Fruit fly (Drosophila melanogaster) whole organism, embryonic: Measurements from ENCODE around the gene CG3104.

Experiments used
- CG13894 ChIP-seq: fragments of 200-800 bp; sonication (Bioruptor generic); optimal IDR thresholded peaks from 3 replicates; lab custom pipeline; 2018; ENCODE audit warnings: missing biosample characterization, mild to moderate bottlenecking, missing genetic modification characterization, moderate library complexity
- CG14014 ChIP-seq: fragments of 200-800 bp; sonication (Bioruptor generic); IDR thresholded peaks from 2 replicates; pipeline ENCODE4 v1.3.6; 2022; ENCODE audit warnings: missing biosample characterization, missing genetic modification characterization
- CG14710 ChIP-seq: fragments of 200-800 bp; sonication (Bioruptor generic); optimal IDR thresholded peaks from 3 replicates; lab custom pipeline; 2019; ENCODE audit warnings: missing biosample characterization, mild to moderate bottlenecking, missing genetic modification characterization, moderate library complexity
- CG15514 ChIP-seq: fragments of 200-800 bp; sonication (Bioruptor generic); optimal IDR thresholded peaks from 3 replicates; lab custom pipeline; 2017; ENCODE audit warnings: missing biosample characterization, missing genetic modification characterization, mild to moderate bottlenecking, moderate library complexity, missing genetic modification reagents
- CG1647 ChIP-seq: fragments of 200-800 bp; sonication (Bioruptor generic); optimal IDR thresholded peaks from 3 replicates; lab custom pipeline; 2016; ENCODE audit warnings: missing biosample characterization, missing genetic modification characterization
- CG16813 ChIP-seq: fragments of 200-800 bp; sonication (Bioruptor generic); IDR thresholded peaks from 3 replicates; pipeline ENCODE4 v1.3.6; 2022; ENCODE audit warnings: missing biosample characterization, missing genetic modification characterization; ENCODE audit not compliant: partially characterized antibody
- CG17361 ChIP-seq: fragments of 200-800 bp; sonication (Bioruptor generic); IDR thresholded peaks from 3 replicates; pipeline ENCODE4 v1.3.6; 2022; ENCODE audit warnings: missing biosample characterization, missing genetic modification characterization
- CG2889 ChIP-seq: fragments of 200-800 bp; sonication (Bioruptor generic); IDR thresholded peaks from 3 replicates; pipeline ENCODE4 v1.3.6; 2022; ENCODE audit warnings: missing biosample characterization, missing genetic modification characterization
- CG3281 ChIP-seq: fragments of 200-800 bp; sonication (Bioruptor generic); optimal IDR thresholded peaks from 3 replicates; lab custom pipeline; 2017; ENCODE audit warnings: missing biosample characterization, mild to moderate bottlenecking, missing genetic modification characterization
- CG3838 ChIP-seq: fragments of 200-800 bp; sonication (Bioruptor generic); optimal IDR thresholded peaks from 3 replicates; lab custom pipeline; 2016; ENCODE audit warnings: missing biosample characterization, missing genetic modification characterization
- CG5953 ChIP-seq: fragments of 200-800 bp; sonication (Bioruptor generic); IDR thresholded peaks from 2 replicates; pipeline ENCODE4 v1.3.6; 2022; ENCODE audit warnings: missing biosample characterization, missing genetic modification characterization
- CG6254 ChIP-seq: fragments of 200-800 bp; sonication (Bioruptor generic); optimal IDR thresholded peaks from 3 replicates; lab custom pipeline; 2017; ENCODE audit warnings: mild to moderate bottlenecking, missing biosample characterization, missing genetic modification reagents, missing genetic modification characterization
- CG6765 ChIP-seq: fragments of 200-800 bp; sonication (Bioruptor generic); optimal IDR thresholded peaks from 3 replicates; lab custom pipeline; 2017; ENCODE audit warnings: missing biosample characterization, mild to moderate bottlenecking, missing genetic modification characterization
- CG6854 ChIP-seq: fragments of 200-800 bp; sonication (Bioruptor generic); optimal IDR thresholded peaks from 3 replicates; lab custom pipeline; 2017; ENCODE audit warnings: missing biosample characterization, mild to moderate bottlenecking, missing genetic modification characterization
- CG7839 ChIP-seq: fragments of 200-800 bp; sonication (Bioruptor generic); optimal IDR thresholded peaks from 3 replicates; lab custom pipeline; 2018; ENCODE audit warnings: missing biosample characterization, mild to moderate bottlenecking, missing genetic modification characterization, moderate library complexity
- CG8089 ChIP-seq: fragments of 200-800 bp; sonication (Bioruptor generic); optimal IDR thresholded peaks from 3 replicates; lab custom pipeline; 2016; ENCODE audit warnings: missing biosample characterization, missing genetic modification characterization
- Camta ChIP-seq: fragments of 200-800 bp; sonication (Bioruptor generic); optimal IDR thresholded peaks from 2 replicates; lab custom pipeline; 2016; ENCODE audit warnings: missing biosample characterization, missing genetic modification characterization
- Drgx ChIP-seq: fragments of 200-800 bp; sonication (Bioruptor generic); IDR thresholded peaks from 2 replicates; pipeline ENCODE4 v1.3.6; 2022; ENCODE audit warnings: missing biosample characterization, missing genetic modification characterization
- Fer1 ChIP-seq: fragments of 200-800 bp; sonication (Bioruptor generic); optimal IDR thresholded peaks from 2 replicates; lab custom pipeline; 2017; ENCODE audit warnings: missing biosample characterization, mild to moderate bottlenecking, missing genetic modification characterization
- Fer2 ChIP-seq: fragments of 200-800 bp; sonication (Bioruptor generic); optimal IDR thresholded peaks from 2 replicates; lab custom pipeline; 2018; ENCODE audit warnings: missing biosample characterization, mild to moderate bottlenecking, missing genetic modification characterization, moderate library complexity
- Fer3 ChIP-seq: fragments of 200-800 bp; sonication (Bioruptor generic); optimal IDR thresholded peaks from 2 replicates; lab custom pipeline; 2018; ENCODE audit warnings: missing biosample characterization, mild to moderate bottlenecking, missing genetic modification characterization, moderate library complexity
- Gsc ChIP-seq: fragments of 200-800 bp; sonication (Bioruptor generic); IDR thresholded peaks from 2 replicates; pipeline ENCODE4 v1.3.6; 2022; ENCODE audit warnings: missing biosample characterization, missing genetic modification characterization
- H2.0 ChIP-seq: fragments of 200-800 bp; sonication (Bioruptor generic); IDR thresholded peaks from 2 replicates; pipeline ENCODE4 v1.3.6; 2022; ENCODE audit warnings: missing biosample characterization, missing genetic modification characterization
- Hmr ChIP-seq: fragments of 200-800 bp; sonication (Bioruptor generic); optimal IDR thresholded peaks from 3 replicates; lab custom pipeline; 2017; ENCODE audit warnings: mild to moderate bottlenecking, missing biosample characterization, missing genetic modification reagents, missing genetic modification characterization
- MBD-R2 ChIP-seq: fragments of 200-800 bp; sonication (Bioruptor generic); IDR thresholded peaks from 2 replicates; pipeline ENCODE4 v1.3.6; 2022; ENCODE audit warnings: missing biosample characterization, missing genetic modification characterization
- Mad ChIP-seq: fragments of 200-800 bp; sonication (Bioruptor generic); optimal IDR thresholded peaks from 2 replicates; lab custom pipeline; 2016; ENCODE audit warnings: missing biosample characterization, missing genetic modification characterization
- NC2β ChIP-seq: fragments of 200-800 bp; sonication (Bioruptor generic); optimal IDR thresholded peaks from 2 replicates; lab custom pipeline; 2016; ENCODE audit warnings: missing biosample characterization, missing genetic modification characterization
- Rx ChIP-seq: fragments of 200-800 bp; sonication (Bioruptor generic); IDR thresholded peaks from 2 replicates; pipeline ENCODE4 v1.3.6; 2022; ENCODE audit warnings: missing biosample characterization, missing genetic modification characterization
- Scr ChIP-seq: fragments of 200-800 bp; sonication (Bioruptor generic); IDR thresholded peaks from 2 replicates; pipeline ENCODE4 v1.3.6; 2022; ENCODE audit warnings: missing biosample characterization, missing genetic modification characterization; ENCODE audit not compliant: partially characterized antibody
- Sin3A ChIP-seq: fragments of >200 bp; optimal IDR thresholded peaks from 2 replicates; lab custom pipeline; 2018
- Sox102F ChIP-seq: fragments of 200-800 bp; sonication (Bioruptor generic); optimal IDR thresholded peaks from 2 replicates; lab custom pipeline; 2018; ENCODE audit warnings: missing biosample characterization, mild to moderate bottlenecking, missing genetic modification characterization, moderate library complexity
- Ssrp ChIP-seq: fragments of 200-800 bp; sonication (Bioruptor generic); optimal IDR thresholded peaks from 2 replicates; lab custom pipeline; 2018; ENCODE audit warnings: missing biosample characterization, mild to moderate bottlenecking, missing genetic modification characterization, moderate library complexity
- cad ChIP-seq: fragments of >200 bp; optimal IDR thresholded peaks from 2 replicates; lab custom pipeline; 2017; ENCODE audit warnings: missing biosample characterization, missing genetic modification characterization
- chif ChIP-seq, 2 experiments: fragments of 200-800 bp; sonication (Bioruptor generic); optimal IDR thresholded peaks; 3 replicates each; lab custom pipeline; 2016; ENCODE audit warnings: missing biosample characterization in 2 of 2, missing genetic modification characterization in 2 of 2
- chinmo ChIP-seq: fragments of 200-800 bp; sonication (Bioruptor generic); IDR thresholded peaks from 4 replicates; pipeline ENCODE4 v1.3.6; 2022; ENCODE audit warnings: missing biosample characterization, missing genetic modification characterization; ENCODE audit not compliant: partially characterized antibody
- cwo ChIP-seq: fragments of 200-800 bp; sonication (Bioruptor generic); optimal IDR thresholded peaks from 3 replicates; lab custom pipeline; 2017; ENCODE audit warnings: missing biosample characterization, missing genetic modification characterization, mild to moderate bottlenecking, moderate library complexity, missing genetic modification reagents
- dan ChIP-seq: fragments of 200-800 bp; sonication (Bioruptor generic); IDR thresholded peaks from 2 replicates; pipeline ENCODE4 v1.3.6; 2022; ENCODE audit warnings: missing biosample characterization, missing genetic modification characterization
- danr ChIP-seq: fragments of 200-800 bp; sonication (Bioruptor generic); IDR thresholded peaks from 2 replicates; pipeline ENCODE4 v1.3.6; 2022; ENCODE audit warnings: missing biosample characterization, missing genetic modification characterization
- gt ChIP-seq: fragments of 200-800 bp; sonication (Bioruptor generic); IDR thresholded peaks from 2 replicates; pipeline ENCODE4 v1.3.6; 2022; ENCODE audit warnings: missing biosample characterization, missing genetic modification characterization
- inv ChIP-seq: fragments of 200-800 bp; sonication (Bioruptor generic); IDR thresholded peaks from 2 replicates; pipeline ENCODE4 v1.3.6; 2022; ENCODE audit warnings: missing biosample characterization, missing genetic modification characterization; ENCODE audit not compliant: partially characterized antibody
- ken ChIP-seq: fragments of 200-800 bp; sonication (Bioruptor generic); IDR thresholded peaks from 3 replicates; pipeline ENCODE4 v1.3.6; 2022; ENCODE audit warnings: missing biosample characterization, missing genetic modification characterization
- lmd ChIP-seq: fragments of 200-800 bp; sonication (Bioruptor generic); IDR thresholded peaks from 2 replicates; pipeline ENCODE4 v1.3.6; 2022; ENCODE audit warnings: missing biosample characterization, missing genetic modification characterization
- p53 ChIP-seq: fragments of 200-800 bp; sonication (Bioruptor generic); optimal IDR thresholded peaks from 2 replicates; lab custom pipeline; 2016; ENCODE audit warnings: missing biosample characterization, missing genetic modification characterization
- rib ChIP-seq: fragments of 200-800 bp; sonication (Bioruptor generic); IDR thresholded peaks from 2 replicates; pipeline ENCODE4 v1.3.6; 2022; ENCODE audit warnings: missing biosample characterization, missing genetic modification characterization
- schlank ChIP-seq: fragments of 200-800 bp; sonication (Bioruptor generic); optimal IDR thresholded peaks from 2 replicates; lab custom pipeline; 2018; ENCODE audit warnings: missing biosample characterization, mild to moderate bottlenecking, missing genetic modification characterization
- sd ChIP-seq: fragments of 200-800 bp; sonication (Bioruptor generic); optimal IDR thresholded peaks from 3 replicates; lab custom pipeline; 2018; ENCODE audit warnings: missing biosample characterization, mild to moderate bottlenecking, missing genetic modification characterization, moderate library complexity
- tll ChIP-seq, 2 experiments: fragments of 200-800 bp in 1 of 2; fragments of >200 bp in 1 of 2; sonication (Bioruptor generic) in 1 of 2; optimal IDR thresholded peaks; 2 replicates each; lab custom pipeline; 2017 to 2019; ENCODE audit warnings: missing biosample characterization in 2 of 2, missing genetic modification characterization in 2 of 2, mild to moderate bottlenecking in 1 of 2, moderate library complexity in 1 of 2
- wdn ChIP-seq: fragments of 200-800 bp; sonication (Bioruptor generic); IDR thresholded peaks from 2 replicates; pipeline ENCODE4 v1.3.6; 2022; ENCODE audit warnings: missing biosample characterization, missing genetic modification characterization
- wor ChIP-seq: fragments of 200-800 bp; sonication (Bioruptor generic); IDR thresholded peaks from 2 replicates; pipeline ENCODE4 v1.3.6; 2022; ENCODE audit warnings: missing biosample characterization, missing genetic modification characterization

CG3104 gene

DNA sequence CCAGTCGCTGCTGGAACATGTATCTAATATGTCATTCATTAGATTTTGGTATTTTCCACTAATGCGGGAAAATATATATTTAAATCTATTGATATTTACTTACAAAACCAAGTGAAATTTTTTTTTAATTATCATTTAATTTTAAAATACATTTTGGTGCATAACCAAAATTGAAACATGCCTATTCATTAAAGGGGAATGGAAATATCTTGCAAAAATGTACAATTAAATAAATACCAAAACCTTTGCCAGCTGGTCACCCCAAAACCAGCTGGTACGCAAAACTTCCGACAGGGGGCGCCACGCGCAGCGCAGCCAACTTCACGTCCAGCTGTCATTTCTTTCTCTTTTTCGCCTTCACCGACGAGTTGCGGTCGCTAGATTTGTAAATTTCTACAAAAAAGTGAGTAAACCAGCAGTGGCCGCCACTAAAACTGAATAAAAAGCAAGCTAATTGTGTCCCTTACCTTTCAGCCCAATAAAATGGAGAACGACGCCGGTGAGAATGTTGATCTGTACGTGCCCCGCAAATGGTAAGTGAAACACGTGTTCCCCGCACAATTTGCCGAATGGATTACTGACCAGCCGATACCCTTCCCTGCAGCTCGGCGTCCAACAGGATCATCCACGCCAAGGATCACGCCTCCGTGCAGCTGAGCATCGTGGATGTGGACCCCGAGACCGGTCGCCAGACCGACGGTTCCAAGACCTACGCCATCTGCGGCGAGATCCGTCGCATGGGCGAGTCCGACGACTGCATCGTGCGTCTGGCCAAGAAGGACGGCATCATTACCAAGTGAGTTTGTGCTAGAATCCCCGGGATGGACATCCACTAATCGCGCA is at the start of gene CG3104, which contains the start of gene RpS21 (continued):
- peak; percentile 88 for TF ChIP-seq CG15514 (GFP tag; lab: Kevin White, UChicago)
- TF ChIP-seq Fer2 (tag; lab: Kevin White, UChicago): peak; percentile 74
- TF ChIP-seq Ssrp (tag; lab: Kevin White, UChicago): peak; percentile 66
- no peak for TF ChIP-seq tll (GFP tag; optimal IDR thresholded peaks at IDR 0.05; lab: Kevin White, UChicago)
- peak; percentile 95 for TF ChIP-seq ken
- peak; percentile 31; the same call in 1 of the 2 replicates for TF ChIP-seq rib (GFP tag; lab: Robert Waterston, UW)
- peak; percentile 89 for TF ChIP-seq H2.0 (GFP tag; lab: Robert Waterston, UW)
- no peak for TF ChIP-seq dan (GFP tag; lab: Robert Waterston, UW)
- TF ChIP-seq chif (GFP tag; optimal IDR thresholded peaks at IDR 0.05; lab: Kevin White, UChicago): peak; percentile 52 to 73
- peak; percentile 91 for TF ChIP-seq CG14710 (tag; lab: Kevin White, UChicago)
- TF ChIP-seq cad (GFP tag; lab: Kevin White, UChicago): no peak
- peak; percentile 82 for TF ChIP-seq CG1647
- TF ChIP-seq Drgx (GFP tag; lab: Robert Waterston, UW): 0 out of 2 replicates have a peak, but pooled peaks have one; percentile 22
- peak; percentile 72 for TF ChIP-seq CG6854 (GFP tag; lab: Kevin White, UChicago)
- peak; percentile 78 for TF ChIP-seq wdn (GFP tag; lab: Robert Waterston, UW)
- TF ChIP-seq Scr: no peak
- TF ChIP-seq Camta (GFP tag; lab: Kevin White, UChicago): peak; percentile 88
- peak; percentile 96 for TF ChIP-seq Hmr
- TF ChIP-seq gt: peak; percentile 77; the same call in 1 of the 2 replicates
- TF ChIP-seq CG13894 (tag; lab: Kevin White, UChicago): peak; percentile 73
- no peak for TF ChIP-seq CG16813
- peak; percentile 82 for TF ChIP-seq lmd (GFP tag; lab: Robert Waterston, UW)
- no peak for TF ChIP-seq Gsc
- TF ChIP-seq chinmo (GFP tag; lab: Robert Waterston, UW): no peak
- TF ChIP-seq CG17361: peak; percentile 85
- TF ChIP-seq NC2β (GFP tag; lab: Kevin White, UChicago): peak; percentile 93
- peak; percentile 86 for TF ChIP-seq CG14014 (GFP tag; lab: Robert Waterston, UW)
- peak; percentile 85 for TF ChIP-seq Fer1 (GFP tag; lab: Kevin White, UChicago)
- peak; percentile 77 for TF ChIP-seq CG2889 (GFP tag; lab: Robert Waterston, UW)
- peak; percentile 90 for TF ChIP-seq Rx (GFP tag; lab: Robert Waterston, UW)
- TF ChIP-seq Fer3 (tag; lab: Kevin White, UChicago): peak; percentile 82
- TF ChIP-seq cwo (GFP tag; lab: Kevin White, UChicago): peak; percentile 63
- peak; percentile 46 for TF ChIP-seq CG6254 (GFP tag; lab: Kevin White, UChicago)
- TF ChIP-seq Sin3A (lab: Kevin White, UChicago): peak; percentile 90
- TF ChIP-seq MBD-R2 (GFP tag; lab: Robert Waterston, UW): peak; percentile 53
- TF ChIP-seq wor (GFP tag; lab: Robert Waterston, UW): peak; percentile 67
- TF ChIP-seq CG7839 (tag; lab: Kevin White, UChicago): peak; percentile 75
- peak; percentile 38 for TF ChIP-seq Sox102F (GFP tag; lab: Kevin White, UChicago)
- TF ChIP-seq CG5953 (GFP tag; lab: Robert Waterston, UW): peak; percentile 92
- peak; percentile 55 for TF ChIP-seq sd (tag; lab: Kevin White, UChicago)
- TF ChIP-seq danr (GFP tag; lab: Robert Waterston, UW): peak; percentile 61
- TF ChIP-seq inv (GFP tag; lab: Robert Waterston, UW): no peak
- peak; percentile 83 for TF ChIP-seq CG8089 (GFP tag; lab: Kevin White, UChicago)
- peak; percentile 77 for TF ChIP-seq p53
- TF ChIP-seq schlank (tag; lab: Kevin White, UChicago): peak; percentile 83
- peak; percentile 87 for TF ChIP-seq Mad
- peak; percentile 92 for TF ChIP-seq CG6765 (GFP tag; lab: Kevin White, UChicago)
- peak; percentile 77 for TF ChIP-seq CG3838 (GFP tag; lab: Kevin White, UChicago)
- peak; percentile 83 for TF ChIP-seq CG3281
